Worm (Caenorhabditis elegans) whole organism, L4 larva: ENCODE data around the gene C09E7.4.
"Not testable (repeated sequence)": the region's sequence is repeated elsewhere in the genome, so short reads cannot be mapped to it uniquely, and the experiment has no call there.

ENCODE experiments used
- T20F7.1 ChIP-seq: fragments of 200-800 bp; sonication (Bioruptor generic); optimal IDR thresholded peaks from 2 replicates; lab custom pipeline; 2018; ENCODE audit warnings: mild to moderate bottlenecking, missing genetic modification characterization, missing compliant biosample characterization
- ceh-20 ChIP-seq: fragments of 200-800 bp; sonication (Bioruptor generic); IDR thresholded peaks from 2 replicates; pipeline ENCODE4 v1.3.6; 2022; ENCODE audit warnings: missing genetic modification reagents, missing genetic modification characterization, missing compliant biosample characterization
- ceh-82 ChIP-seq: sonication (generic microtip); optimal IDR thresholded peaks from 2 replicates; lab custom pipeline; 2017; ENCODE audit warnings: missing biosample characterization, missing genetic modification characterization
- cey-2 ChIP-seq: sonication (generic microtip); optimal IDR thresholded peaks from 3 replicates; lab custom pipeline; 2017; ENCODE audit warnings: missing genetic modification characterization, mild to moderate bottlenecking, missing compliant biosample characterization, antibody characterized with exemption, borderline replicate concordance; ENCODE audit not compliant: insufficient read depth
- fos-1 ChIP-seq: fragments of 150-350 bp; optimal IDR thresholded peaks from 2 replicates; lab custom pipeline; 2014; ENCODE audit warnings: missing biosample characterization, missing genetic modification characterization
- lin-13 ChIP-seq: fragments of 150-350 bp; optimal IDR thresholded peaks from 2 replicates; lab custom pipeline; 2014; ENCODE audit warnings: missing biosample characterization, missing genetic modification reagents, missing genetic modification characterization
- nhr-25 ChIP-seq: sonication (generic microtip); optimal IDR thresholded peaks from 2 replicates; lab custom pipeline; 2017; ENCODE audit warnings: missing genetic modification characterization, mild to moderate bottlenecking, missing compliant biosample characterization, antibody characterized with exemption, moderate library complexity, borderline replicate concordance; ENCODE audit not compliant: insufficient read depth
- nhr-76 ChIP-seq: fragments of 150-350 bp; optimal IDR thresholded peaks from 2 replicates; lab custom pipeline; 2014; ENCODE audit warnings: missing biosample characterization, missing genetic modification characterization
- pqm-1 ChIP-seq: sonication (generic microtip); optimal IDR thresholded peaks from 2 replicates; lab custom pipeline; 2017; ENCODE audit warnings: missing biosample characterization, missing genetic modification characterization
- tag-97 ChIP-seq: fragments of 200-800 bp; sonication (Bioruptor generic); IDR thresholded peaks from 2 replicates; pipeline ENCODE4 v1.3.6; 2022; ENCODE audit warnings: missing genetic modification characterization, missing compliant biosample characterization
- unc-62 ChIP-seq, 3 experiments: fragments of 150-350 bp in 1 of 3; sonication (generic microtip); optimal IDR thresholded peaks in 2 of 3; peaks in 1 of 3; 1 replicate in 1 of 3; 2 replicates in 2 of 3; lab custom pipeline; 2014 to 2017; ENCODE audit warnings: missing biosample characterization in 3 of 3, missing genetic modification characterization in 3 of 3, missing genetic modification reagents in 3 of 3, missing genotype in 1 of 3

DNA sequence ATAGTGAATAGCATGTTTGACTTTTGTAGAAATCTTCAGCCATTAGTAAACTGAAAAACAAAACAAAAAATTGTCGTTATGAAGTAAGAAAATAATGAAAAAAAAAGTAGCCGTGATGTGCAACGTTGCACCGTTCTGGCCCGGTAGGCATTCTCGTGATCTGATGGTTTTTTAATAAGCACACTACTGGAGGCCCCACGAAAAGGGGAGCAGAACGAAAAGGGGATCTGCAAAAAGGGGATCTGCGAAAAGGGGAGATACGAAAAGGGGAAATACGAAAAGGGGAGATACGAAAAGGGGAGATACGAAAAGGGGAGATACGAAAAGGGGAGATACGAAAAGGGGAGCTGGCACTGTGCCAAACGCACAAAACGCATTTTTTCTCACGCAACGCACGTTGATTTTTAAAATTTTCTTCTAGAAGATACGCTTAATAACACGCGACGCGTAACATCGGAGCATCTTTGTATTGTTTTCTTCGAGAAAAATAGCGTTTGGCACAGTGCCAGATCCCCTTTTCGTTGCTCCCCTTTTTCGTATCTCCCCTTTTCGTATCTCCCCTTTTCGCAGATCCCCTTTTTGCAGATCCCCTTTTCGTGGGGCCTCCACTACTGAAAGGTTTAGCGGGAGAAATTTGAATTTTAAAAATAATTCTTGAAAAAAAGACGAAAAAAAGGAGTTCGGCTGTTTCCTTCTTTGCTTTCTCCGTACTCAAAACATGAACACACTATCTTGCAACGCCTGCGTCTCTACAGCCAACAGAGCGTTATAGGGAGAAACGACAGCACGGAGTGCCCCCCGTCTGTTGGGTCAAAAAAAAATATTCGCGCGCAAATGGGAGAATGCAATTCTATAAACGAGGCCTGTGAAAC lies 14.6 kb upstream of the C09E7.4 start, which contains the start of gene C09E7.7:
- TF ChIP-seq fos-1 (tag; lab: Kevin White, UChicago); cey-2; nhr-25; ceh-82 (tag; lab: Kevin White, UChicago); nhr-76; unc-62 (tag; optimal IDR thresholded peaks at IDR 0.05; lab: Kevin White, UChicago); pqm-1: not testable (repeated sequence)
- peak; percentile 57 for TF ChIP-seq T20F7.1 (GFP tag; lab: Kevin White, UChicago)
- TF ChIP-seq ceh-20 (GFP tag; lab: Robert Waterston, UW), result peak; percentile 65; the same call in 1 of the 2 replicates
- peak in 1 of 2 experiments; percentile 63 for TF ChIP-seq unc-62 (GFP tag; optimal IDR thresholded peaks at IDR 0.05 in 1 of 2; lab: Kevin White, UChicago)
- peak; percentile 6 for TF ChIP-seq lin-13
- 0 out of 2 replicates have a peak, but pooled peaks have one; percentile 44 for TF ChIP-seq tag-97
